Worm (Caenorhabditis elegans) whole organism, early embryonic: ENCODE measurements around the gene F07E5.12.
A peak's percentile ranks its signal among the peaks of the same experiment; 100 is the strongest.

Experiments
- B0310.2 ChIP-seq: sonication (generic microtip); optimal IDR thresholded peaks from 2 replicates; lab custom pipeline; 2016; ENCODE audit warnings: mild to moderate bottlenecking, missing genetic modification characterization, missing compliant biosample characterization
- F13C5.2 ChIP-seq: sonication (generic microtip); optimal IDR thresholded peaks from 2 replicates; lab custom pipeline; 2017; ENCODE audit warnings: mild to moderate bottlenecking, missing genetic modification characterization, inconsistent platforms, missing compliant biosample characterization
- aly-1 ChIP-seq: sonication (generic microtip); optimal IDR thresholded peaks from 2 replicates; lab custom pipeline; 2016; ENCODE audit warnings: missing genetic modification characterization, missing compliant biosample characterization
- ama-1 ChIP-seq: fragments of 150-350 bp; optimal IDR thresholded peaks from 2 replicates; lab custom pipeline; 2014
- ceh-13 ChIP-seq: fragments of 200-800 bp; sonication (Bioruptor generic); optimal IDR thresholded peaks from 2 replicates; lab custom pipeline; 2018; ENCODE audit warnings: mild to moderate bottlenecking, missing genetic modification characterization, missing compliant biosample characterization
- ceh-36 ChIP-seq: sonication (generic microtip); optimal IDR thresholded peaks from 2 replicates; lab custom pipeline; 2016; ENCODE audit warnings: missing genetic modification characterization, inconsistent platforms, missing compliant biosample characterization
- ets-7 ChIP-seq: sonication (generic microtip); optimal IDR thresholded peaks from 2 replicates; lab custom pipeline; 2016; ENCODE audit warnings: missing genotype, missing genetic modification characterization, missing compliant biosample characterization
- flt-1 ChIP-seq: fragments of 200-800 bp; sonication (Bioruptor generic); IDR thresholded peaks from 2 replicates; pipeline ENCODE4 v1.3.6; 2022; ENCODE audit warnings: missing genetic modification characterization, missing compliant biosample characterization
- hmbx-1 ChIP-seq: sonication (generic microtip); optimal IDR thresholded peaks from 2 replicates; lab custom pipeline; 2016; ENCODE audit warnings: mild to moderate bottlenecking, missing genetic modification characterization, missing compliant biosample characterization
- hmg-4 ChIP-seq: fragments of 200-800 bp; sonication (Bioruptor generic); optimal IDR thresholded peaks from 2 replicates; lab custom pipeline; 2018; ENCODE audit warnings: mild to moderate bottlenecking, missing genetic modification characterization, missing compliant biosample characterization
- hnd-1 ChIP-seq: sonication (generic microtip); optimal IDR thresholded peaks from 2 replicates; lab custom pipeline; 2016; ENCODE audit warnings: missing genetic modification characterization, missing compliant biosample characterization
- pes-1 ChIP-seq: fragments of 200-800 bp; sonication (Bioruptor generic); IDR thresholded peaks from 2 replicates; pipeline ENCODE4 v1.3.6; 2022; ENCODE audit warnings: missing genetic modification reagents, missing genetic modification characterization, missing compliant biosample characterization
- scrt-1 ChIP-seq: fragments of 200-800 bp; sonication (Bioruptor generic); IDR thresholded peaks from 2 replicates; pipeline ENCODE4 v1.3.6; 2022; ENCODE audit warnings: missing genetic modification characterization, missing compliant biosample characterization
- sea-1 ChIP-seq: fragments of 200-800 bp; sonication (Bioruptor generic); conservative IDR thresholded peaks from 2 replicates; pipeline ENCODE4 v1.3.6; 2022; ENCODE audit warnings: missing genetic modification characterization, missing compliant biosample characterization
- tbx-11 ChIP-seq: fragments of 200-800 bp; sonication (Bioruptor generic); IDR thresholded peaks from 2 replicates; pipeline ENCODE4 v1.3.6; 2022; ENCODE audit warnings: missing genetic modification characterization, missing compliant biosample characterization
- tbx-37 ChIP-seq: fragments of 200-800 bp; sonication (Bioruptor generic); conservative IDR thresholded peaks from 2 replicates; pipeline ENCODE4 v1.3.6; 2022; ENCODE audit warnings: missing genetic modification reagents, missing genetic modification characterization, missing compliant biosample characterization
- tra-4 ChIP-seq: sonication (generic microtip); optimal IDR thresholded peaks from 2 replicates; lab custom pipeline; 2017; ENCODE audit warnings: missing genetic modification characterization, missing compliant biosample characterization

Gene F07E5.12

ce11 chrII:2087206-2087605 lies 19.4 kb downstream of the F07E5.12 start:
- no peak for TF ChIP-seq hmg-4
- TF ChIP-seq aly-1 (tag; lab: Kevin White, UChicago), result no peak
- TF ChIP-seq ceh-36, result no peak
- TF ChIP-seq tbx-37, result no peak
- no peak for TF ChIP-seq sea-1
- TF ChIP-seq F13C5.2 (tag; lab: Kevin White, UChicago), result no peak
- no peak for TF ChIP-seq ets-7 (tag; lab: Kevin White, UChicago)

- TF ChIP-seq tbx-37, result no peak
- TF ChIP-seq tra-4, result no peak
- no peak for TF ChIP-seq sea-1
- TF ChIP-seq aly-1 (tag; lab: Kevin White, UChicago), result no peak
- TF ChIP-seq tbx-11 (GFP tag; lab: Robert Waterston, UW), result no peak
- no peak for TF ChIP-seq ets-7 (tag; lab: Kevin White, UChicago)
- TF ChIP-seq hmg-4, result no peak
- TF ChIP-seq pes-1 (GFP tag; lab: Robert Waterston, UW), result no peak
- no peak for TF ChIP-seq F13C5.2 (tag; lab: Kevin White, UChicago)
- TF ChIP-seq ceh-13 (GFP tag; lab: Kevin White, UChicago), result no peak
- TF ChIP-seq ceh-36, result no peak
- no peak for TF ChIP-seq scrt-1
- no peak for TF ChIP-seq ama-1 (lab: Kevin White, UChicago)
- no peak for TF ChIP-seq B0310.2
Observed at ce11 chrII:2090605-2091004, 22.8 kb downstream of the F07E5.12 start, which contains the start of gene trpl-5. trpl-5 (minus strand) TSS chrII:2090636.

ce11 chrII:2091972-2092371 lies 24.2 kb downstream of the F07E5.12 start, which contains the start of gene T16A1.10:
T16A1.10 (minus strand) TSS chrII:2092094.
- TF ChIP-seq hmg-4 (peak; percentile 16), tra-4 (no peak), hmbx-1 (no peak), sea-1 (no peak), scrt-1 (no peak), ceh-36 (peak; percentile 1)

- TF ChIP-seq B0310.2, result no peak
- TF ChIP-seq ets-7 (tag; lab: Kevin White, UChicago), result no peak
- TF ChIP-seq ceh-36, result no peak
- TF ChIP-seq flt-1 (GFP tag; lab: Robert Waterston, UW), result no peak
- TF ChIP-seq ama-1 (lab: Kevin White, UChicago), result no peak
- TF ChIP-seq pes-1 (GFP tag; lab: Robert Waterston, UW), result no peak
- TF ChIP-seq tra-4, result no peak
- TF ChIP-seq ceh-13 (GFP tag; lab: Kevin White, UChicago), result no peak
- TF ChIP-seq tbx-37, result no peak
Observed at ce11 chrII:2093456-2093926, 25.7 kb downstream of the F07E5.12 start, which contains the start of gene fbxb-37. fbxb-37 (minus strand) TSS chrII:2093876.

ce11 chrII:2094924-2095650 lies 27.3 kb downstream of the F07E5.12 start, which contains the start of gene T16A1.2:
T16A1.2 (plus strand) TSS chrII:2095600.
- TF ChIP-seq flt-1 (GFP tag; lab: Robert Waterston, UW) (no peak), tbx-11 (GFP tag; lab: Robert Waterston, UW) (no peak), tbx-37 (no peak), ama-1 (lab: Kevin White, UChicago) (no peak), hnd-1 (tag; lab: Kevin White, UChicago) (no peak), hmg-4 (no peak), aly-1 (tag; lab: Kevin White, UChicago) (no peak), F13C5.2 (tag; lab: Kevin White, UChicago) (no peak), sea-1 (no peak), B0310.2 (no peak), ceh-13 (GFP tag; lab: Kevin White, UChicago) (no peak), ets-7 (tag; lab: Kevin White, UChicago) (no peak), scrt-1 (no peak), hmbx-1 (no peak), pes-1 (GFP tag; lab: Robert Waterston, UW) (no peak), tra-4 (no peak), ceh-36 (no peak)

- TF ChIP-seq B0310.2, result no peak
- no peak for TF ChIP-seq ama-1 (lab: Kevin White, UChicago)
- no peak for TF ChIP-seq ets-7 (tag; lab: Kevin White, UChicago)
- TF ChIP-seq flt-1 (GFP tag; lab: Robert Waterston, UW), result no peak
- TF ChIP-seq ceh-13 (GFP tag; lab: Kevin White, UChicago), result no peak
- TF ChIP-seq tbx-11 (GFP tag; lab: Robert Waterston, UW), result no peak
- TF ChIP-seq F13C5.2 (tag; lab: Kevin White, UChicago), result no peak
- no peak for TF ChIP-seq hmg-4
- TF ChIP-seq tbx-37, result no peak
- TF ChIP-seq tra-4, result no peak
- TF ChIP-seq aly-1 (tag; lab: Kevin White, UChicago), result no peak
- TF ChIP-seq scrt-1, result no peak
- TF ChIP-seq sea-1, result no peak
- no peak for TF ChIP-seq pes-1 (GFP tag; lab: Robert Waterston, UW)
- TF ChIP-seq hnd-1 (tag; lab: Kevin White, UChicago), result no peak
- no peak for TF ChIP-seq hmbx-1
- no peak for TF ChIP-seq ceh-36
Observed at ce11 chrII:2099139-2099976, 31.6 kb downstream of the F07E5.12 start, which contains the start of gene math-42. math-42 (plus strand) TSS chrII:2099926.

- no peak for TF ChIP-seq aly-1 (tag; lab: Kevin White, UChicago)
- no peak for TF ChIP-seq tra-4
- TF ChIP-seq flt-1 (GFP tag; lab: Robert Waterston, UW), result no peak
- no peak for TF ChIP-seq hnd-1 (tag; lab: Kevin White, UChicago)
- TF ChIP-seq scrt-1, result no peak
- no peak for TF ChIP-seq tbx-11 (GFP tag; lab: Robert Waterston, UW)
- TF ChIP-seq ceh-13 (GFP tag; lab: Kevin White, UChicago), result no peak
- TF ChIP-seq ceh-36, result no peak
- TF ChIP-seq ama-1 (lab: Kevin White, UChicago), result no peak
- TF ChIP-seq ets-7 (tag; lab: Kevin White, UChicago), result no peak
- TF ChIP-seq sea-1, result no peak
- TF ChIP-seq pes-1 (GFP tag; lab: Robert Waterston, UW), result no peak
- TF ChIP-seq B0310.2, result no peak
- TF ChIP-seq tbx-37, result no peak
- no peak for TF ChIP-seq hmg-4
Observed at ce11 chrII:2108295-2108694, 40.5 kb downstream of the F07E5.12 start, which contains the start of gene R52.4. R52.4 (minus strand) TSS chrII:2108395.
